Worm (Caenorhabditis elegans) whole organism, late embryonic: ENCODE results near the gene ztf-18.

ENCODE experiments used
- C08G9.2 ChIP-seq: sonication (generic microtip); optimal IDR thresholded peaks from 2 replicates; lab custom pipeline; 2016; ENCODE audit warnings: mild to moderate bottlenecking, missing genetic modification characterization, moderate library complexity, missing compliant biosample characterization
- C38D4.7 ChIP-seq: fragments of 200-800 bp; sonication (Bioruptor generic); optimal IDR thresholded peaks from 2 replicates; lab custom pipeline; 2018; ENCODE audit warnings: mild to moderate bottlenecking, missing genetic modification characterization, moderate library complexity, missing compliant biosample characterization
- T23F11.4 ChIP-seq: fragments of 200-800 bp; sonication (Bioruptor generic); optimal IDR thresholded peaks from 2 replicates; lab custom pipeline; 2018; ENCODE audit warnings: mild to moderate bottlenecking, missing genetic modification characterization, missing compliant biosample characterization
- Y22D7AL.16 ChIP-seq: sonication (generic microtip); optimal IDR thresholded peaks from 2 replicates; lab custom pipeline; 2016; ENCODE audit warnings: missing genetic modification characterization, missing compliant biosample characterization
- ceh-18 ChIP-seq: sonication (generic microtip); optimal IDR thresholded peaks from 2 replicates; lab custom pipeline; 2016; ENCODE audit warnings: missing genetic modification characterization, missing compliant biosample characterization
- ceh-24 ChIP-seq: sonication (generic microtip); optimal IDR thresholded peaks from 2 replicates; lab custom pipeline; 2016; ENCODE audit warnings: mild to moderate bottlenecking, missing genetic modification characterization, missing compliant biosample characterization
- ceh-30 ChIP-seq: fragments of 150-350 bp; optimal IDR thresholded peaks from 2 replicates; lab custom pipeline; 2014; ENCODE audit warnings: missing biosample characterization, missing genetic modification characterization
- ceh-31 ChIP-seq: sonication (generic microtip); optimal IDR thresholded peaks from 2 replicates; lab custom pipeline; 2016; ENCODE audit warnings: missing genetic modification characterization, missing compliant biosample characterization
- ceh-34 ChIP-seq: sonication (generic microtip); optimal IDR thresholded peaks from 2 replicates; lab custom pipeline; 2016; ENCODE audit warnings: mild to moderate bottlenecking, missing genetic modification characterization, missing compliant biosample characterization
- ceh-48 ChIP-seq: sonication (generic microtip); optimal IDR thresholded peaks from 2 replicates; lab custom pipeline; 2016; ENCODE audit warnings: missing genetic modification characterization, inconsistent platforms, missing compliant biosample characterization
- ets-4 ChIP-seq: sonication (generic microtip); optimal IDR thresholded peaks from 2 replicates; lab custom pipeline; 2016; ENCODE audit warnings: missing genetic modification characterization, missing compliant biosample characterization
- fax-1 ChIP-seq: sonication (generic microtip); optimal IDR thresholded peaks from 2 replicates; lab custom pipeline; 2016; ENCODE audit warnings: missing genotype, missing genetic modification characterization, missing compliant biosample characterization
- fkh-6 ChIP-seq: sonication (generic microtip); optimal IDR thresholded peaks from 2 replicates; lab custom pipeline; 2016; ENCODE audit warnings: missing genetic modification characterization, missing compliant biosample characterization
- gmeb-2 ChIP-seq: sonication (generic microtip); optimal IDR thresholded peaks from 2 replicates; lab custom pipeline; 2016; ENCODE audit warnings: missing genetic modification characterization, inconsistent platforms, missing compliant biosample characterization
- hlh-13 ChIP-seq: fragments of 200-800 bp; sonication (Bioruptor generic); optimal IDR thresholded peaks from 2 replicates; lab custom pipeline; 2018; ENCODE audit warnings: mild to moderate bottlenecking, missing genetic modification characterization, missing compliant biosample characterization
- hlh-15 ChIP-seq: sonication (generic microtip); optimal IDR thresholded peaks from 2 replicates; lab custom pipeline; 2016; ENCODE audit warnings: missing genetic modification characterization, missing compliant biosample characterization
- hlh-30 ChIP-seq: sonication (generic microtip); optimal IDR thresholded peaks from 2 replicates; lab custom pipeline; 2017; ENCODE audit warnings: antibody characterized with exemption, missing genetic modification characterization, missing compliant biosample characterization; ENCODE audit not compliant: insufficient read depth
- hlh-6 ChIP-seq: sonication (generic microtip); optimal IDR thresholded peaks from 2 replicates; lab custom pipeline; 2016; ENCODE audit warnings: missing genotype, missing genetic modification characterization, missing compliant biosample characterization
- madf-2 ChIP-seq: sonication (generic microtip); optimal IDR thresholded peaks from 2 replicates; lab custom pipeline; 2017; ENCODE audit warnings: missing genetic modification characterization, missing compliant biosample characterization
- nfya-1 ChIP-seq: sonication (generic microtip); optimal IDR thresholded peaks from 2 replicates; lab custom pipeline; 2017; ENCODE audit warnings: missing genetic modification characterization, mild to moderate bottlenecking, missing compliant biosample characterization, antibody characterized with exemption, moderate library complexity
- nhr-232 ChIP-seq: sonication (generic microtip); optimal IDR thresholded peaks from 2 replicates; lab custom pipeline; 2016; ENCODE audit warnings: missing genetic modification characterization, missing compliant biosample characterization
- npax-4 ChIP-seq: sonication (generic microtip); optimal IDR thresholded peaks from 2 replicates; lab custom pipeline; 2016; ENCODE audit warnings: missing genetic modification characterization, missing compliant biosample characterization
- odd-2 ChIP-seq: sonication (generic microtip); optimal IDR thresholded peaks from 2 replicates; lab custom pipeline; 2017; ENCODE audit warnings: antibody characterized with exemption, mild to moderate bottlenecking, missing genetic modification characterization, missing compliant biosample characterization
- pag-3 ChIP-seq: sonication (generic microtip); optimal IDR thresholded peaks from 2 replicates; lab custom pipeline; 2016; ENCODE audit warnings: missing compliant biosample characterization, missing genetic modification characterization, borderline replicate concordance
- pat-9 ChIP-seq: fragments of 200-800 bp; sonication (Bioruptor generic); optimal IDR thresholded peaks from 2 replicates; lab custom pipeline; 2018; ENCODE audit warnings: mild to moderate bottlenecking, missing genetic modification characterization, moderate library complexity, missing compliant biosample characterization
- pax-1 ChIP-seq: fragments of 150-350 bp; optimal IDR thresholded peaks from 2 replicates; lab custom pipeline; 2014; ENCODE audit warnings: missing biosample characterization, missing genetic modification characterization
- pha-4 ChIP-seq: fragments of 150-350 bp; optimal IDR thresholded peaks from 2 replicates; lab custom pipeline; 2018; ENCODE audit warnings: missing biosample characterization, missing genetic modification reagents, missing genetic modification characterization
- pqm-1 ChIP-seq: sonication (generic microtip); optimal IDR thresholded peaks from 2 replicates; lab custom pipeline; 2016; ENCODE audit warnings: missing genetic modification characterization, missing compliant biosample characterization
- pros-1 ChIP-seq: fragments of 150-350 bp; optimal IDR thresholded peaks from 2 replicates; lab custom pipeline; 2014; ENCODE audit warnings: missing biosample characterization, missing genetic modification reagents, missing genetic modification characterization
- ref-2 ChIP-seq: sonication (generic microtip); optimal IDR thresholded peaks from 2 replicates; lab custom pipeline; 2016; ENCODE audit warnings: missing genetic modification characterization, missing compliant biosample characterization
- rnt-1 ChIP-seq: sonication (generic microtip); optimal IDR thresholded peaks from 2 replicates; lab custom pipeline; 2016; ENCODE audit warnings: missing genetic modification characterization, missing compliant biosample characterization
- sox-4 ChIP-seq: sonication (generic microtip); optimal IDR thresholded peaks from 2 replicates; lab custom pipeline; 2017; ENCODE audit warnings: mild to moderate bottlenecking, missing genetic modification characterization, inconsistent platforms, missing compliant biosample characterization
- tbx-2 ChIP-seq: sonication (generic microtip); optimal IDR thresholded peaks from 2 replicates; lab custom pipeline; 2016; ENCODE audit warnings: missing genetic modification characterization, missing compliant biosample characterization
- ttx-3 ChIP-seq: sonication (generic microtip); optimal IDR thresholded peaks from 2 replicates; lab custom pipeline; 2016; ENCODE audit warnings: missing genetic modification reagents, missing genetic modification characterization, missing compliant biosample characterization
- unc-3 ChIP-seq, 2 experiments: fragments of 200-800 bp in 1 of 2; sonication (Bioruptor generic) in 1 of 2; sonication (generic microtip) in 1 of 2; conservative IDR thresholded peaks in 1 of 2; optimal IDR thresholded peaks in 1 of 2; 2 replicates each; pipeline versions ENCODE4 v1.3.6 to Lab custom; 2016 to 2022; ENCODE audit warnings: missing compliant biosample characterization in 2 of 2, missing genetic modification characterization in 2 of 2, missing genetic modification reagents in 1 of 2
- unc-55 ChIP-seq: sonication (generic microtip); optimal IDR thresholded peaks from 2 replicates; lab custom pipeline; 2017; ENCODE audit warnings: missing biosample characterization, missing genetic modification reagents, missing genetic modification characterization
- zip-5 ChIP-seq: sonication (generic microtip); optimal IDR thresholded peaks from 2 replicates; lab custom pipeline; 2016; ENCODE audit warnings: missing genetic modification characterization, missing compliant biosample characterization
- ztf-16 ChIP-seq: sonication (generic microtip); optimal IDR thresholded peaks from 2 replicates; lab custom pipeline; 2017; ENCODE audit warnings: missing genetic modification characterization, missing compliant biosample characterization

ztf-18 gene

DNA sequence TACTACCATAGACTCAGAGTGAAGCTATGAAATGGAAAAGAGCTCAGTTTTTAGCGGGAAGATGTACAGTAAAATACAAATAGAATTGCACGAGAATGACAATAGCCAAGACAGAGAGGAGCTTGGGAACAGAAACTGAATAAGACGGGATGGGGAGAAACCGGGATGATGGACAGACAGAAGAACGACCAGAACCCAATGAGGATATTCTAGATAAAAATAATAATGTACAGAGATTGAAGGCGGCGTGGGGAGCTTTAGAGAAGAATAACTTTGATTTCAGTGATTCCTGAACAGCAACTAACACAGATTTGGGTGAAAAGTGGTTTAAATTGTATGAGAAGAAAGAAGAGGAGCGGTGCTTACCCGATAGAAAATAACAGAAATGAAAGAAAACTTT lies 14.1 kb downstream of the ztf-18 start:
- TF ChIP-seq ceh-31 (tag; lab: Kevin White, UChicago) (no peak), gmeb-2 (tag; lab: Kevin White, UChicago) (no peak), ceh-48 (tag; lab: Kevin White, UChicago) (no peak), odd-2 (tag; lab: Kevin White, UChicago) (no peak), rnt-1 (tag; lab: Kevin White, UChicago) (no peak), pha-4 (tag; lab: Kevin White, UChicago) (no peak), zip-5 (no peak), T23F11.4 (GFP tag; lab: Kevin White, UChicago) (no peak), ref-2 (tag; lab: Kevin White, UChicago) (no peak), hlh-13 (GFP tag; lab: Kevin White, UChicago) (no peak)

- TF ChIP-seq pha-4 (tag; lab: Kevin White, UChicago): no peak
Measured at ce11 chrIII:880840-881239, 14.7 kb downstream of the ztf-18 start.

- TF ChIP-seq ceh-30 (tag; lab: Kevin White, UChicago): no peak
- no peak for TF ChIP-seq hlh-13 (GFP tag; lab: Kevin White, UChicago)
- TF ChIP-seq tbx-2 (tag; lab: Kevin White, UChicago): no peak
- no peak for TF ChIP-seq nhr-232
- no peak for TF ChIP-seq madf-2
- no peak for TF ChIP-seq ets-4 (tag; lab: Kevin White, UChicago)
- no peak for TF ChIP-seq nfya-1
- TF ChIP-seq pros-1 (tag; lab: Kevin White, UChicago): no peak
- TF ChIP-seq Y22D7AL.16 (tag; lab: Kevin White, UChicago): no peak
- no peak for TF ChIP-seq rnt-1 (tag; lab: Kevin White, UChicago)
- no peak for TF ChIP-seq ceh-34 (tag; lab: Kevin White, UChicago)
Measured at ce11 chrIII:879634-880033, 15.9 kb downstream of the ztf-18 start, which contains the start of the genes T24C4.5 and ucr-2.3. T24C4.5 (minus strand) TSS chrIII:879734. ucr-2.3 (plus strand) TSS chrIII:879860.

- TF ChIP-seq ztf-16 (tag; lab: Kevin White, UChicago) (no peak), pag-3 (tag; lab: Kevin White, UChicago) (no peak), C08G9.2 (tag; lab: Kevin White, UChicago) (no peak), pha-4 (tag; lab: Kevin White, UChicago) (no peak), fax-1 (tag; lab: Kevin White, UChicago) (no peak), hlh-6 (no peak), Y22D7AL.16 (tag; lab: Kevin White, UChicago) (no peak), hlh-15 (no peak), unc-55 (GFP tag; lab: Kevin White, UChicago) (no peak), pqm-1 (tag; lab: Kevin White, UChicago) (no peak), ttx-3 (tag; lab: Kevin White, UChicago) (no peak)
Measured at ce11 chrIII:873432-873831, 22.1 kb downstream of the ztf-18 start, which contains the start of gene clc-19. clc-19 (minus strand) TSS chrIII:873566.

DNA sequence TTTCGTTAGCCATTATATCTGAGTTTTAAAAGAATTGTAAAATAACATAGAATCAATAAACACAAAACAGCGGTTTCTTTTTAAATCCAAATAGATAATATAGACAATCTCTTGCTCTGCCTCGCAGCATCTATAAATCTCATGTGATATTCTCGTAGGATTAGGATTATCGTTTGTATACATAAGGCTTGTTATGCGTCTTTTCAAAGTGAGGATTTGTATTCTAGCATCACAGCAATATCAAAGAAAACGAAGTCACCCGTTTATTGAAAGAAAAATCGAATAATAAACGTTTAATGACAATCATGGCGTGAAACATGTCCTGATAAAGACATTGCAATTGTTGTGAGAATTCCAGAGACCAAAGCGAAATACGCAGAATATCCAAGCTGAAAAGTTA lies 23.1 kb downstream of the ztf-18 start, which contains the start of the genes T24C4.3 and clc-20:
Gene T24C4.3, minus strand, starts transcription at position 101 of the 400 bp plus-strand sequence.
Gene clc-20, plus strand, starts transcription at position 211 of the 400 bp plus-strand sequence.
- TF ChIP-seq C08G9.2 (tag; lab: Kevin White, UChicago) (no peak), hlh-6 (no peak), ceh-24 (tag; lab: Kevin White, UChicago) (no peak), C38D4.7 (no peak), npax-4 (tag; lab: Kevin White, UChicago) (no peak), zip-5 (no peak), madf-2 (no peak)

- TF ChIP-seq fax-1 (tag; lab: Kevin White, UChicago) (no peak), pat-9 (no peak), fkh-6 (tag; lab: Kevin White, UChicago) (no peak), tbx-2 (tag; lab: Kevin White, UChicago) (peak; percentile 9), ref-2 (tag; lab: Kevin White, UChicago) (no peak), gmeb-2 (tag; lab: Kevin White, UChicago) (no peak), rnt-1 (tag; lab: Kevin White, UChicago) (no peak), unc-3 (GFP tag; conservative IDR thresholded peaks at IDR 0.05; lab: Robert Waterston, UW) (no peak), unc-3 (tag; optimal IDR thresholded peaks at IDR 0.05; lab: Kevin White, UChicago) (no peak), ceh-18 (tag; lab: Kevin White, UChicago) (no peak), pax-1 (no peak), pag-3 (tag; lab: Kevin White, UChicago) (no peak), sox-4 (tag; lab: Kevin White, UChicago) (no peak), hlh-30 (tag; lab: Kevin White, UChicago) (peak; percentile 60)
Measured at ce11 chrIII:870555-870954, 25.0 kb downstream of the ztf-18 start.
